Fruit fly (Drosophila melanogaster) whole organism, adult: Measurements from ENCODE around the gene Rsf1.

ENCODE experiments used
- CG11617 ChIP-seq: fragments of 200-800 bp; sonication (Bioruptor generic); optimal IDR thresholded peaks from 2 replicates; lab custom pipeline; 2017; ENCODE audit warnings: mild to moderate bottlenecking, missing biosample characterization, missing genetic modification reagents, missing genetic modification characterization
- CG12768 ChIP-seq: fragments of 200-800 bp; sonication (Bioruptor generic); optimal IDR thresholded peaks from 2 replicates; lab custom pipeline; 2017; ENCODE audit warnings: missing biosample characterization, missing genetic modification characterization, mild to moderate bottlenecking, moderate library complexity, missing genetic modification reagents
- CG14711 ChIP-seq: fragments of 200-800 bp; sonication (Bioruptor generic); optimal IDR thresholded peaks from 2 replicates; lab custom pipeline; 2018; ENCODE audit warnings: missing biosample characterization, mild to moderate bottlenecking, missing genetic modification characterization, moderate library complexity
- CG1620 ChIP-seq: fragments of 200-800 bp; sonication (Bioruptor generic); optimal IDR thresholded peaks from 2 replicates; lab custom pipeline; 2016; ENCODE audit warnings: missing biosample characterization, missing genetic modification characterization
- CG33017 ChIP-seq: fragments of 200-800 bp; sonication (Bioruptor generic); optimal IDR thresholded peaks from 2 replicates; lab custom pipeline; 2018; ENCODE audit warnings: missing biosample characterization, mild to moderate bottlenecking, missing genetic modification characterization, moderate library complexity
- CG5204 ChIP-seq: fragments of 200-800 bp; sonication (Bioruptor generic); optimal IDR thresholded peaks from 2 replicates; lab custom pipeline; 2016; ENCODE audit warnings: missing biosample characterization, missing genetic modification characterization
- CG7045 ChIP-seq: fragments of 200-800 bp; sonication (Bioruptor generic); optimal IDR thresholded peaks from 2 replicates; lab custom pipeline; 2017; ENCODE audit warnings: missing biosample characterization, mild to moderate bottlenecking, missing genetic modification characterization
- CG7101 ChIP-seq: fragments of 200-800 bp; sonication (Bioruptor generic); optimal IDR thresholded peaks from 2 replicates; lab custom pipeline; 2018; ENCODE audit warnings: missing biosample characterization, mild to moderate bottlenecking, missing genetic modification characterization, moderate library complexity
- Clk ChIP-seq: fragments of 200-800 bp; sonication (Bioruptor generic); optimal IDR thresholded peaks from 2 replicates; lab custom pipeline; 2017; ENCODE audit warnings: missing biosample characterization, missing genetic modification characterization
- Crg-1 ChIP-seq: fragments of 200-800 bp; sonication (Bioruptor generic); optimal IDR thresholded peaks from 2 replicates; lab custom pipeline; 2016; ENCODE audit warnings: missing biosample characterization, missing genetic modification characterization
- Hr96 ChIP-seq: fragments of 200-800 bp; sonication (Bioruptor generic); optimal IDR thresholded peaks from 2 replicates; lab custom pipeline; 2016; ENCODE audit warnings: missing biosample characterization, missing genetic modification characterization
- Mnt ChIP-seq: fragments of 200-800 bp; sonication (Bioruptor generic); optimal IDR thresholded peaks from 2 replicates; lab custom pipeline; 2016; ENCODE audit warnings: missing biosample characterization, mild to moderate bottlenecking, missing genetic modification characterization
- bab1 ChIP-seq: fragments of 200-800 bp; sonication (Bioruptor generic); optimal IDR thresholded peaks from 3 replicates; lab custom pipeline; 2019; ENCODE audit warnings: missing biosample characterization, mild to moderate bottlenecking, missing genetic modification characterization, moderate library complexity
- cic ChIP-seq: fragments of 200-800 bp; sonication (Bioruptor generic); optimal IDR thresholded peaks from 2 replicates; lab custom pipeline; 2017; ENCODE audit warnings: missing biosample characterization, mild to moderate bottlenecking, missing genetic modification characterization, moderate library complexity
- cnc ChIP-seq, 2 experiments: fragments of >200 bp; optimal IDR thresholded peaks; 2 replicates each; lab custom pipeline; 2017
- kay ChIP-seq: fragments of 200-800 bp; sonication (Bioruptor generic); peaks from one replicate; lab custom pipeline; 2016; ENCODE audit warnings: missing biosample characterization, missing genetic modification characterization, borderline replicate concordance
- ovo ChIP-seq: fragments of 200-800 bp; sonication (Bioruptor generic); optimal IDR thresholded peaks from 2 replicates; lab custom pipeline; 2016; ENCODE audit warnings: missing biosample characterization, missing genetic modification characterization
- pad ChIP-seq: fragments of 200-800 bp; sonication (Bioruptor generic); optimal IDR thresholded peaks from 3 replicates; lab custom pipeline; 2017; ENCODE audit warnings: missing biosample characterization, missing genetic modification characterization, mild to moderate bottlenecking, moderate library complexity, missing genetic modification reagents
- tj ChIP-seq: fragments of 200-800 bp; sonication (Bioruptor generic); optimal IDR thresholded peaks from 3 replicates; lab custom pipeline; 2017; ENCODE audit warnings: missing biosample characterization, mild to moderate bottlenecking, missing genetic modification characterization, moderate library complexity
- toe ChIP-seq: fragments of 200-800 bp; sonication (Bioruptor generic); optimal IDR thresholded peaks from 2 replicates; lab custom pipeline; 2016; ENCODE audit warnings: missing biosample characterization, missing genetic modification characterization

The Rsf1 gene

dm6 chr2L:10272224-10272623 is 8.9 kb upstream of the Rsf1 start, which contains the start of gene trk:
trk (minus strand) TSS chr2L:10272324.
- no peak for TF ChIP-seq toe (GFP tag; lab: Kevin White, UChicago)
- TF ChIP-seq CG14711 (tag; lab: Kevin White, UChicago), result no peak
- no peak for TF ChIP-seq CG12768 (GFP tag; lab: Kevin White, UChicago)
- no peak for TF ChIP-seq Hr96
- TF ChIP-seq Mnt (GFP tag; lab: Kevin White, UChicago), result no peak
- TF ChIP-seq CG5204, result no peak
- TF ChIP-seq Crg-1 (GFP tag; lab: Kevin White, UChicago), result no peak
- TF ChIP-seq Clk (GFP tag; lab: Kevin White, UChicago), result no peak
- no peak for TF ChIP-seq CG11617

- TF ChIP-seq toe (GFP tag; lab: Kevin White, UChicago) (no peak), CG14711 (tag; lab: Kevin White, UChicago) (no peak), bab1 (no peak), ovo (GFP tag; lab: Kevin White, UChicago) (no peak), Crg-1 (GFP tag; lab: Kevin White, UChicago) (no peak), pad (GFP tag; lab: Kevin White, UChicago) (no peak), CG7101 (no peak), Clk (GFP tag; lab: Kevin White, UChicago) (no peak), Hr96 (no peak), Mnt (GFP tag; lab: Kevin White, UChicago) (no peak), tj (GFP tag; lab: Kevin White, UChicago) (no peak), CG12768 (GFP tag; lab: Kevin White, UChicago) (no peak), CG7045 (GFP tag; lab: Kevin White, UChicago) (no peak), CG1620 (GFP tag; lab: Kevin White, UChicago) (no peak), cic (no peak), kay (GFP tag; lab: Kevin White, UChicago) (no peak), CG33017 (tag; lab: Kevin White, UChicago) (no peak), CG5204 (no peak)
Observed at dm6 chr2L:10269854-10270253, 6.5 kb upstream of the Rsf1 start, which contains the start of gene Mulk. Mulk (plus strand) TSS chr2L:10270051.

dm6 chr2L:10268688-10269087 is 5.3 kb upstream of the Rsf1 start, which contains the start of gene CG4957:
CG4957 (plus strand) TSS chr2L:10268872.
- TF ChIP-seq CG5204 (no peak), bab1 (no peak), kay (GFP tag; lab: Kevin White, UChicago) (no peak), CG33017 (tag; lab: Kevin White, UChicago) (no peak), Crg-1 (GFP tag; lab: Kevin White, UChicago) (no peak), CG7101 (no peak)

dm6 chr2L:10266511-10266910 is 3.2 kb upstream of the Rsf1 start, which contains the start of gene CG4953:
CG4953 (plus strand) TSS chr2L:10266703.
- TF ChIP-seq Hr96 (no peak), Crg-1 (GFP tag; lab: Kevin White, UChicago) (no peak), CG7045 (GFP tag; lab: Kevin White, UChicago) (no peak), ovo (GFP tag; lab: Kevin White, UChicago) (no peak), cic (no peak), pad (GFP tag; lab: Kevin White, UChicago) (no peak), Clk (GFP tag; lab: Kevin White, UChicago) (no peak), CG33017 (tag; lab: Kevin White, UChicago) (no peak), CG14711 (tag; lab: Kevin White, UChicago) (no peak), tj (GFP tag; lab: Kevin White, UChicago) (no peak), Mnt (GFP tag; lab: Kevin White, UChicago) (no peak), CG5204 (no peak), CG7101 (no peak), CG11617 (no peak), cnc (optimal IDR thresholded peaks at IDR 0.05; lab: Kevin White, UChicago) (no peak), CG12768 (GFP tag; lab: Kevin White, UChicago) (no peak), toe (GFP tag; lab: Kevin White, UChicago) (no peak), kay (GFP tag; lab: Kevin White, UChicago) (no peak), CG1620 (GFP tag; lab: Kevin White, UChicago) (no peak), bab1 (no peak)

- TF ChIP-seq CG14711 (tag; lab: Kevin White, UChicago) (peak; percentile 37), ovo (GFP tag; lab: Kevin White, UChicago) (no peak), Clk (GFP tag; lab: Kevin White, UChicago) (no peak), CG7101 (peak; percentile 28), cnc (optimal IDR thresholded peaks at IDR 0.05; lab: Kevin White, UChicago) (no peak), pad (GFP tag; lab: Kevin White, UChicago) (no peak), CG11617 (no peak), kay (GFP tag; lab: Kevin White, UChicago) (peak; percentile 41), CG33017 (tag; lab: Kevin White, UChicago) (no peak), CG12768 (GFP tag; lab: Kevin White, UChicago) (no peak), Hr96 (no peak)
Observed at dm6 chr2L:10265129-10265528, 1.8 kb upstream of the Rsf1 start, which contains the start of gene Mob3. Mob3 (plus strand) TSS chr2L:10265336.

- TF ChIP-seq bab1 (peak; percentile 46), CG14711 (tag; lab: Kevin White, UChicago) (peak; percentile 20), Crg-1 (GFP tag; lab: Kevin White, UChicago) (no peak), kay (GFP tag; lab: Kevin White, UChicago) (peak; percentile 75), Hr96 (no peak)
Observed at dm6 chr2L:10263830-10264634, 678 bp upstream of the Rsf1 start, which contains the start of gene REPTOR-BP. REPTOR-BP (plus strand) TSS chr2L:10264125.
